Worm (Caenorhabditis elegans) whole organism, late embryonic: Measurements from ENCODE around the gene Y73F4A.3.
A peak's percentile ranks its signal among the peaks of the same experiment; 100 is the strongest.

ENCODE experiments used
- C38D4.7 ChIP-seq: fragments of 200-800 bp; sonication (Bioruptor generic); optimal IDR thresholded peaks from 2 replicates; lab custom pipeline; 2018; ENCODE audit warnings: mild to moderate bottlenecking, missing genetic modification characterization, moderate library complexity, missing compliant biosample characterization
- F13H6.1 ChIP-seq: sonication (generic microtip); optimal IDR thresholded peaks from 2 replicates; lab custom pipeline; 2016; ENCODE audit warnings: missing genetic modification characterization, missing compliant biosample characterization
- K02D7.2 ChIP-seq: sonication (generic microtip); optimal IDR thresholded peaks from 2 replicates; lab custom pipeline; 2017; ENCODE audit warnings: mild to moderate bottlenecking, missing genetic modification characterization, missing compliant biosample characterization
- K09A11.1 ChIP-seq: sonication (generic microtip); optimal IDR thresholded peaks from 2 replicates; lab custom pipeline; 2017; ENCODE audit warnings: antibody characterized with exemption, mild to moderate bottlenecking, missing genetic modification characterization, missing compliant biosample characterization; ENCODE audit not compliant: insufficient read depth
- T23F11.4 ChIP-seq: fragments of 200-800 bp; sonication (Bioruptor generic); optimal IDR thresholded peaks from 2 replicates; lab custom pipeline; 2018; ENCODE audit warnings: mild to moderate bottlenecking, missing genetic modification characterization, missing compliant biosample characterization
- ahr-1 ChIP-seq: sonication (generic microtip); optimal IDR thresholded peaks from 2 replicates; lab custom pipeline; 2016; ENCODE audit warnings: missing genetic modification characterization, missing compliant biosample characterization
- ama-1 ChIP-seq: fragments of 150-350 bp; optimal IDR thresholded peaks from 2 replicates; lab custom pipeline; 2014
- ceh-18 ChIP-seq: sonication (generic microtip); optimal IDR thresholded peaks from 2 replicates; lab custom pipeline; 2016; ENCODE audit warnings: missing genetic modification characterization, missing compliant biosample characterization
- ceh-34 ChIP-seq: sonication (generic microtip); optimal IDR thresholded peaks from 2 replicates; lab custom pipeline; 2016; ENCODE audit warnings: mild to moderate bottlenecking, missing genetic modification characterization, missing compliant biosample characterization
- ceh-45 ChIP-seq: fragments of 200-800 bp; sonication (Bioruptor generic); IDR thresholded peaks from 2 replicates; pipeline ENCODE4 v1.3.6; 2022; ENCODE audit warnings: missing genetic modification reagents, missing genetic modification characterization, missing compliant biosample characterization
- dmd-4 ChIP-seq: sonication (generic microtip); optimal IDR thresholded peaks from 2 replicates; lab custom pipeline; 2016; ENCODE audit warnings: borderline replicate concordance, missing genetic modification characterization, missing compliant biosample characterization
- dve-1 ChIP-seq: sonication (generic microtip); optimal IDR thresholded peaks from 2 replicates; lab custom pipeline; 2017; ENCODE audit warnings: antibody characterized with exemption, mild to moderate bottlenecking, missing genetic modification characterization, missing compliant biosample characterization
- fkh-6 ChIP-seq: sonication (generic microtip); optimal IDR thresholded peaks from 2 replicates; lab custom pipeline; 2016; ENCODE audit warnings: missing genetic modification characterization, missing compliant biosample characterization
- hlh-30 ChIP-seq: sonication (generic microtip); optimal IDR thresholded peaks from 2 replicates; lab custom pipeline; 2017; ENCODE audit warnings: antibody characterized with exemption, missing genetic modification characterization, missing compliant biosample characterization; ENCODE audit not compliant: insufficient read depth
- lim-6 ChIP-seq: sonication (generic microtip); optimal IDR thresholded peaks from 2 replicates; lab custom pipeline; 2016; ENCODE audit warnings: missing genetic modification characterization, missing compliant biosample characterization
- nfya-1 ChIP-seq: sonication (generic microtip); optimal IDR thresholded peaks from 2 replicates; lab custom pipeline; 2017; ENCODE audit warnings: missing genetic modification characterization, mild to moderate bottlenecking, missing compliant biosample characterization, antibody characterized with exemption, moderate library complexity
- nhr-11 ChIP-seq: fragments of 150-350 bp; optimal IDR thresholded peaks from 2 replicates; lab custom pipeline; 2014; ENCODE audit warnings: missing biosample characterization, missing genetic modification characterization
- npax-4 ChIP-seq: sonication (generic microtip); optimal IDR thresholded peaks from 2 replicates; lab custom pipeline; 2016; ENCODE audit warnings: missing genetic modification characterization, missing compliant biosample characterization
- odd-2 ChIP-seq: sonication (generic microtip); optimal IDR thresholded peaks from 2 replicates; lab custom pipeline; 2017; ENCODE audit warnings: antibody characterized with exemption, mild to moderate bottlenecking, missing genetic modification characterization, missing compliant biosample characterization
- pag-3 ChIP-seq: sonication (generic microtip); optimal IDR thresholded peaks from 2 replicates; lab custom pipeline; 2016; ENCODE audit warnings: missing compliant biosample characterization, missing genetic modification characterization, borderline replicate concordance
- pat-9 ChIP-seq: fragments of 200-800 bp; sonication (Bioruptor generic); optimal IDR thresholded peaks from 2 replicates; lab custom pipeline; 2018; ENCODE audit warnings: mild to moderate bottlenecking, missing genetic modification characterization, moderate library complexity, missing compliant biosample characterization
- pax-1 ChIP-seq: fragments of 150-350 bp; optimal IDR thresholded peaks from 2 replicates; lab custom pipeline; 2014; ENCODE audit warnings: missing biosample characterization, missing genetic modification characterization
- pha-4 ChIP-seq: fragments of 150-350 bp; optimal IDR thresholded peaks from 2 replicates; lab custom pipeline; 2018; ENCODE audit warnings: missing biosample characterization, missing genetic modification reagents, missing genetic modification characterization
- ref-2 ChIP-seq: sonication (generic microtip); optimal IDR thresholded peaks from 2 replicates; lab custom pipeline; 2016; ENCODE audit warnings: missing genetic modification characterization, missing compliant biosample characterization
- sox-2 ChIP-seq: fragments of 200-800 bp; sonication (Bioruptor generic); IDR thresholded peaks from 2 replicates; pipeline ENCODE4 v1.3.6; 2022; ENCODE audit warnings: missing genetic modification reagents, missing genetic modification characterization, missing compliant biosample characterization
- sox-4 ChIP-seq: sonication (generic microtip); optimal IDR thresholded peaks from 2 replicates; lab custom pipeline; 2017; ENCODE audit warnings: mild to moderate bottlenecking, missing genetic modification characterization, inconsistent platforms, missing compliant biosample characterization
- syd-9 ChIP-seq: sonication (generic microtip); optimal IDR thresholded peaks from 2 replicates; lab custom pipeline; 2016; ENCODE audit warnings: mild to moderate bottlenecking, missing genetic modification characterization, moderate library complexity, missing compliant biosample characterization
- tbx-2 ChIP-seq: sonication (generic microtip); optimal IDR thresholded peaks from 2 replicates; lab custom pipeline; 2016; ENCODE audit warnings: missing genetic modification characterization, missing compliant biosample characterization
- tbx-7 ChIP-seq: sonication (generic microtip); optimal IDR thresholded peaks from 2 replicates; lab custom pipeline; 2016; ENCODE audit warnings: missing genotype, missing genetic modification characterization, missing compliant biosample characterization
- unc-42 ChIP-seq: sonication (generic microtip); optimal IDR thresholded peaks from 2 replicates; lab custom pipeline; 2016; ENCODE audit warnings: missing genotype, missing genetic modification characterization, missing compliant biosample characterization
- unc-55 ChIP-seq: sonication (generic microtip); optimal IDR thresholded peaks from 2 replicates; lab custom pipeline; 2017; ENCODE audit warnings: missing biosample characterization, missing genetic modification reagents, missing genetic modification characterization
- unc-86 ChIP-seq: sonication (generic microtip); optimal IDR thresholded peaks from 2 replicates; lab custom pipeline; 2016; ENCODE audit warnings: missing genetic modification characterization, missing compliant biosample characterization
- zip-5 ChIP-seq: sonication (generic microtip); optimal IDR thresholded peaks from 2 replicates; lab custom pipeline; 2016; ENCODE audit warnings: missing genetic modification characterization, missing compliant biosample characterization
- ztf-16 ChIP-seq: sonication (generic microtip); optimal IDR thresholded peaks from 2 replicates; lab custom pipeline; 2017; ENCODE audit warnings: missing genetic modification characterization, missing compliant biosample characterization

Gene Y73F4A.3

ce11 chrIV:9043224-9043623 lies 2.9 kb upstream of the Y73F4A.3 start, which contains the start of gene Y73F4A.2:
TSS of gene Y73F4A.2 (minus strand) at chrIV:9043347.
- no peak for TF ChIP-seq T23F11.4 (GFP tag; lab: Kevin White, UChicago)
- TF ChIP-seq F13H6.1 (tag; lab: Kevin White, UChicago): no peak
- no peak for TF ChIP-seq nhr-11 (tag; lab: Kevin White, UChicago)
- no peak for TF ChIP-seq K09A11.1 (tag; lab: Kevin White, UChicago)
- no peak for TF ChIP-seq dmd-4 (tag; lab: Kevin White, UChicago)
- no peak for TF ChIP-seq sox-4 (tag; lab: Kevin White, UChicago)
- TF ChIP-seq npax-4 (tag; lab: Kevin White, UChicago): no peak
- no peak for TF ChIP-seq ceh-45 (GFP tag; lab: Robert Waterston, UW)
- TF ChIP-seq ztf-16 (tag; lab: Kevin White, UChicago): no peak
- TF ChIP-seq pag-3: no peak

ce11 chrIV:9037063-9037462 lies 3.2 kb downstream of the Y73F4A.3 start, which contains the start of gene C53D6.7:
TSS of gene C53D6.7 (minus strand) at chrIV:9037163.
- TF ChIP-seq pax-1 (tag; lab: Kevin White, UChicago) (no peak), unc-55 (no peak), ama-1 (lab: Kevin White, UChicago) (no peak), lim-6 (tag; lab: Kevin White, UChicago) (no peak), odd-2 (tag; lab: Kevin White, UChicago) (no peak), tbx-2 (tag; lab: Kevin White, UChicago) (no peak), ceh-18 (tag; lab: Kevin White, UChicago) (no peak), C38D4.7 (GFP tag; lab: Kevin White, UChicago) (no peak), pha-4 (tag; lab: Kevin White, UChicago) (no peak), pag-3 (no peak), unc-86 (tag; lab: Kevin White, UChicago) (no peak), sox-4 (tag; lab: Kevin White, UChicago) (no peak), ceh-34 (tag; lab: Kevin White, UChicago) (no peak), T23F11.4 (GFP tag; lab: Kevin White, UChicago) (no peak)
- TF ChIP-seq, all 69 proteins: peak for 0

- TF ChIP-seq ref-2 (tag; lab: Kevin White, UChicago): no peak
- no peak for TF ChIP-seq fkh-6
- no peak for TF ChIP-seq ztf-16 (tag; lab: Kevin White, UChicago)
- TF ChIP-seq ceh-34 (tag; lab: Kevin White, UChicago): no peak
- no peak for TF ChIP-seq sox-2 (GFP tag; lab: Robert Waterston, UW)
- no peak for TF ChIP-seq pag-3
- no peak for TF ChIP-seq K02D7.2 (tag; lab: Kevin White, UChicago)
- no peak for TF ChIP-seq T23F11.4 (GFP tag; lab: Kevin White, UChicago)
- no peak for TF ChIP-seq zip-5 (tag; lab: Kevin White, UChicago)
- TF ChIP-seq dve-1: no peak
- no peak for TF ChIP-seq unc-55
- TF ChIP-seq tbx-7 (tag; lab: Kevin White, UChicago): no peak
- no peak for TF ChIP-seq pax-1 (tag; lab: Kevin White, UChicago)
- TF ChIP-seq lim-6 (tag; lab: Kevin White, UChicago): no peak
Measured at ce11 chrIV:9034340-9034739, 6.0 kb downstream of the Y73F4A.3 start, which contains the start of gene C53D6.10. TSS of gene C53D6.10 (minus strand) at chrIV:9034440.

ce11 chrIV:9032550-9032949 lies 7.7 kb downstream of the Y73F4A.3 start, which contains the start of gene C53D6.6:
TSS of gene C53D6.6 (minus strand) at chrIV:9032667.
- TF ChIP-seq tbx-2 (tag; lab: Kevin White, UChicago) (peak; percentile 39), ahr-1 (tag; lab: Kevin White, UChicago) (no peak), nfya-1 (peak; percentile 38), unc-55 (peak; percentile 46), syd-9 (tag; lab: Kevin White, UChicago) (no peak), unc-42 (no peak)
- TF ChIP-seq, all 69 proteins: peak for 3

ce11 chrIV:9021245-9021779 lies 19.0 kb downstream of the Y73F4A.3 start:
- TF ChIP-seq hlh-30 (tag; lab: Kevin White, UChicago) (no peak), nfya-1 (no peak), npax-4 (tag; lab: Kevin White, UChicago) (no peak), pag-3 (no peak), pat-9 (tag; lab: Kevin White, UChicago) (no peak)
